Fruit fly (Drosophila melanogaster): Measurements from ENCODE around the gene CG1316.

CG1316 gene

dm6 chr3L:4252121-4252861, 31.4 kb upstream of the CG1316 start (continued):
- TF ChIP-seq CG31365 (tag; optimal IDR thresholded peaks at IDR 0.05) (no peak), klu (GFP tag; IDR thresholded peaks at IDR 0.05) (no peak), Oaz (GFP tag; IDR thresholded peaks at IDR 0.05) (no peak), CG10462 (GFP tag; optimal IDR thresholded peaks at IDR 0.05) (no peak), zf30C (GFP tag; optimal IDR thresholded peaks at IDR 0.05) (no peak), HmgD (GFP tag; optimal IDR thresholded peaks at IDR 0.05) (peak; percentile 54), bowl (GFP tag; IDR thresholded peaks at IDR 0.05) (no peak), CG14710 (tag; optimal IDR thresholded peaks at IDR 0.05) (no peak), Atf-2 (GFP tag; optimal IDR thresholded peaks at IDR 0.05) (peak; percentile 20), lola (GFP tag; optimal IDR thresholded peaks at IDR 0.05) (peak in 1 of 3 experiments; percentile 8), CrebB (tag; optimal IDR thresholded peaks at IDR 0.05) (no peak), row (GFP tag; IDR thresholded peaks at IDR 0.05) (peak; percentile 40), Six4 (GFP tag; optimal IDR thresholded peaks at IDR 0.05) (no peak), CG34422 (GFP tag; IDR thresholded peaks at IDR 0.05) (no peak; the same call in 2 of the 3 replicates), Med (GFP tag) (peak; percentile 43), CG17359 (tag; optimal IDR thresholded peaks at IDR 0.05) (no peak), CG7786 (GFP tag; optimal IDR thresholded peaks at IDR 0.05) (no peak), YL-1 (GFP tag; optimal IDR thresholded peaks at IDR 0.05) (no peak), CG8359 (GFP tag; optimal IDR thresholded peaks at IDR 0.05; ENCODE audit: borderline replicate concordance) (no peak), Kr (GFP tag; optimal IDR thresholded peaks at IDR 0.05) (no peak), hbn (GFP tag; IDR thresholded peaks at IDR 0.05; ENCODE audit: partially characterized antibody) (no peak), CG17802 (tag; optimal IDR thresholded peaks at IDR 0.05) (no peak), stc (GFP tag; IDR thresholded peaks at IDR 0.05) (no peak), zen2 (GFP tag; IDR thresholded peaks at IDR 0.05; ENCODE audit: partially characterized antibody) (0 out of 3 replicates have a peak, but pooled peaks have one; percentile 39), onecut (GFP tag; IDR thresholded peaks at IDR 0.05) (no peak), Fer3 (tag; optimal IDR thresholded peaks at IDR 0.05) (no peak), CG17186 (GFP tag; optimal IDR thresholded peaks at IDR 0.05) (no peak), pros (GFP tag; optimal IDR thresholded peaks at IDR 0.05) (peak; percentile 90), Dp (GFP tag; optimal IDR thresholded peaks at IDR 0.05) (no peak), CG18619 (GFP tag; optimal IDR thresholded peaks at IDR 0.05) (no peak), Nf-YB (GFP tag; optimal IDR thresholded peaks at IDR 0.05) (no peak), mirr (GFP tag; optimal IDR thresholded peaks at IDR 0.05) (no peak), Sry-β (GFP tag; optimal IDR thresholded peaks at IDR 0.05) (peak; percentile 85), CG1647 (GFP tag; optimal IDR thresholded peaks at IDR 0.05) (no peak), CG31441 (GFP tag; IDR thresholded peaks at IDR 0.05) (peak; percentile 48; the same call in 1 of the 2 replicates), chinmo (GFP tag; IDR thresholded peaks at IDR 0.05; ENCODE audit: partially characterized antibody) (no peak), CG2199 (GFP tag; IDR thresholded peaks at IDR 0.05) (0 out of 3 replicates have a peak, but pooled peaks have one; percentile 16), sna (GFP tag; IDR thresholded peaks at IDR 0.05; ENCODE audit: partially characterized antibody) (no peak), cad (GFP tag; optimal IDR thresholded peaks at IDR 0.05) (no peak), CG1529 (GFP tag; optimal IDR thresholded peaks at IDR 0.05) (no peak), CG2120 (GFP tag; optimal IDR thresholded peaks at IDR 0.05) (no peak), CG5245 (GFP tag; optimal IDR thresholded peaks at IDR 0.05) (no peak), cg (GFP tag; optimal IDR thresholded peaks at IDR 0.05) (peak; percentile 65), slbo (GFP tag; IDR thresholded peaks at IDR 0.05) (no peak), CG17912 (GFP tag; optimal IDR thresholded peaks at IDR 0.05) (no peak), Awh (GFP tag; IDR thresholded peaks at IDR 0.05) (no peak), shn (GFP tag; optimal IDR thresholded peaks at IDR 0.05) (no peak), Trl (optimal IDR thresholded peaks at IDR 0.05) (peak; percentile 42 to 62), Trl (GFP tag; optimal IDR thresholded peaks at IDR 0.05) (no peak), kni (GFP tag; optimal IDR thresholded peaks at IDR 0.05) (peak; percentile 46)
